Worm (Caenorhabditis elegans) whole organism, L3 larva: ENCODE data around the gene ubh-1.
A peak's percentile ranks its signal among the peaks of the same experiment; 100 is the strongest.

Experiments used
- ZK546.5 ChIP-seq: sonication (generic microtip); optimal IDR thresholded peaks from 2 replicates; lab custom pipeline; 2017; ENCODE audit warnings: missing biosample characterization, missing genetic modification characterization
- ama-1 ChIP-seq: fragments of 150-350 bp; optimal IDR thresholded peaks from 2 replicates; lab custom pipeline; 2018
- ceh-16 ChIP-seq: sonication (generic microtip); optimal IDR thresholded peaks from 2 replicates; lab custom pipeline; 2017; ENCODE audit warnings: missing biosample characterization, missing genetic modification characterization
- ceh-28 ChIP-seq: fragments of 150-350 bp; optimal IDR thresholded peaks from 2 replicates; lab custom pipeline; 2014; ENCODE audit warnings: missing biosample characterization, missing genetic modification reagents, missing genetic modification characterization
- ceh-82 ChIP-seq: fragments of 150-350 bp; optimal IDR thresholded peaks from 2 replicates; lab custom pipeline; 2014; ENCODE audit warnings: missing biosample characterization, missing genetic modification characterization
- ceh-9 ChIP-seq: sonication (generic microtip); optimal IDR thresholded peaks from 2 replicates; lab custom pipeline; 2018; ENCODE audit warnings: missing biosample characterization, missing genetic modification characterization
- egl-5 ChIP-seq: fragments of 150-350 bp; optimal IDR thresholded peaks from 2 replicates; lab custom pipeline; 2017; ENCODE audit warnings: missing biosample characterization, missing genetic modification reagents, missing genetic modification characterization, inconsistent platforms
- elt-2 ChIP-seq: sonication (generic microtip); optimal IDR thresholded peaks from 2 replicates; lab custom pipeline; 2016; ENCODE audit warnings: missing genetic modification reagents, mild to moderate bottlenecking, missing genetic modification characterization, missing compliant biosample characterization
- elt-3 ChIP-seq, 3 experiments: fragments of 150-350 bp in 1 of 3; sonication (generic microtip) in 2 of 3; optimal IDR thresholded peaks; 2 replicates in 2 of 3; 4 replicates in 1 of 3; lab custom pipeline; 2014 to 2017; ENCODE audit warnings: missing biosample characterization in 3 of 3, missing genetic modification characterization in 3 of 3
- eor-1 ChIP-seq, 2 experiments: fragments of 150-350 bp; optimal IDR thresholded peaks; 2 replicates each; lab custom pipeline; 2014 to 2018; ENCODE audit warnings: missing biosample characterization in 2 of 2, missing genetic modification characterization in 2 of 2
- fkh-2 ChIP-seq: fragments of 150-350 bp; optimal IDR thresholded peaks from 2 replicates; lab custom pipeline; 2014; ENCODE audit warnings: missing biosample characterization, missing genetic modification reagents, missing genetic modification characterization
- fos-1 ChIP-seq: fragments of 150-350 bp; optimal IDR thresholded peaks from 2 replicates; lab custom pipeline; 2014; ENCODE audit warnings: missing biosample characterization, missing genetic modification characterization
- hmg-11 ChIP-seq: sonication (generic microtip); optimal IDR thresholded peaks from 2 replicates; lab custom pipeline; 2016; ENCODE audit warnings: missing genetic modification characterization, missing compliant biosample characterization
- lin-15B ChIP-seq: fragments of 150-350 bp; optimal IDR thresholded peaks from 2 replicates; lab custom pipeline; 2014; ENCODE audit warnings: missing biosample characterization, missing genetic modification characterization
- lin-39 ChIP-seq: fragments of 150-350 bp; optimal IDR thresholded peaks from 2 replicates; lab custom pipeline; 2018; ENCODE audit warnings: missing biosample characterization, missing genetic modification reagents, missing genetic modification characterization
- lsy-12 ChIP-seq: sonication (generic microtip); optimal IDR thresholded peaks from 2 replicates; lab custom pipeline; 2016; ENCODE audit warnings: mild to moderate bottlenecking, missing genetic modification characterization, missing compliant biosample characterization
- mml-1 ChIP-seq: fragments of 150-350 bp; sonication (generic microtip); optimal IDR thresholded peaks from 3 replicates; lab custom pipeline; 2014; ENCODE audit warnings: missing biosample characterization, missing genetic modification characterization
- nfya-1 ChIP-seq: sonication (generic microtip); optimal IDR thresholded peaks from 2 replicates; lab custom pipeline; 2017; ENCODE audit warnings: missing genetic modification characterization, mild to moderate bottlenecking, missing compliant biosample characterization, antibody characterized with exemption, moderate library complexity; ENCODE audit not compliant: insufficient read depth
- nhr-11 ChIP-seq: fragments of 150-350 bp; optimal IDR thresholded peaks from 2 replicates; lab custom pipeline; 2014; ENCODE audit warnings: missing biosample characterization, missing genetic modification characterization
- nhr-12 ChIP-seq: fragments of 150-350 bp; optimal IDR thresholded peaks from 2 replicates; lab custom pipeline; 2014; ENCODE audit warnings: missing biosample characterization, missing genetic modification characterization
- nhr-23 ChIP-seq: fragments of 150-350 bp; optimal IDR thresholded peaks from 2 replicates; lab custom pipeline; 2014; ENCODE audit warnings: missing biosample characterization, missing genetic modification reagents, missing genetic modification characterization
- nhr-237 ChIP-seq: fragments of 150-350 bp; optimal IDR thresholded peaks from 2 replicates; lab custom pipeline; 2014; ENCODE audit warnings: missing biosample characterization, missing genetic modification characterization
- nhr-25 ChIP-seq: sonication (generic microtip); optimal IDR thresholded peaks from 2 replicates; lab custom pipeline; 2017; ENCODE audit warnings: missing biosample characterization, missing genetic modification characterization
- nhr-43 ChIP-seq: sonication (generic microtip); optimal IDR thresholded peaks from 2 replicates; lab custom pipeline; 2016; ENCODE audit warnings: mild to moderate bottlenecking, missing genetic modification characterization, missing compliant biosample characterization; ENCODE audit not compliant: poor library complexity, severe bottlenecking
- nhr-77 ChIP-seq: fragments of 150-350 bp; optimal IDR thresholded peaks from 2 replicates; lab custom pipeline; 2014; ENCODE audit warnings: missing biosample characterization, missing genetic modification characterization
- pha-4 ChIP-seq: fragments of 150-350 bp; optimal IDR thresholded peaks from 2 replicates; lab custom pipeline; 2014; ENCODE audit warnings: missing biosample characterization, missing genetic modification reagents, missing genetic modification characterization
- sea-2 ChIP-seq: fragments of 150-350 bp; sonication (generic microtip); optimal IDR thresholded peaks from 4 replicates; lab custom pipeline; 2014; ENCODE audit warnings: missing biosample characterization, missing genetic modification reagents, missing genetic modification characterization
- skn-1 ChIP-seq: fragments of 150-350 bp; optimal IDR thresholded peaks from 2 replicates; lab custom pipeline; 2014; ENCODE audit warnings: missing biosample characterization, missing genetic modification characterization
- tbx-2 ChIP-seq: sonication (generic microtip); optimal IDR thresholded peaks from 2 replicates; lab custom pipeline; 2016; ENCODE audit warnings: mild to moderate bottlenecking, missing genetic modification characterization, missing compliant biosample characterization
- unc-39 ChIP-seq: sonication (generic microtip); optimal IDR thresholded peaks from 4 replicates; lab custom pipeline; 2017; ENCODE audit warnings: missing biosample characterization, missing genetic modification characterization
- zag-1 ChIP-seq: fragments of 150-350 bp; optimal IDR thresholded peaks from 2 replicates; lab custom pipeline; 2014; ENCODE audit warnings: missing biosample characterization, missing genetic modification characterization
- ztf-11 ChIP-seq: fragments of 150-350 bp; optimal IDR thresholded peaks from 2 replicates; lab custom pipeline; 2014; ENCODE audit warnings: missing biosample characterization, missing genetic modification characterization
- ztf-4 ChIP-seq: fragments of 150-350 bp; optimal IDR thresholded peaks from 2 replicates; lab custom pipeline; 2014; ENCODE audit warnings: missing biosample characterization, missing genetic modification characterization

Gene ubh-1

ce11 chrV:6546450-6547171 lies 35.4 kb upstream of the ubh-1 start, which contains the start of gene dre-1:
Gene dre-1 (minus strand): TSS chrV:6546500.
- no peak for TF ChIP-seq fos-1 (tag; lab: Kevin White, UChicago)
- TF ChIP-seq pha-4 (tag; lab: Kevin White, UChicago): peak; percentile 3
- no peak for TF ChIP-seq ama-1
- no peak for TF ChIP-seq ceh-16 (tag; lab: Kevin White, UChicago)
- no peak for TF ChIP-seq skn-1
- TF ChIP-seq sea-2 (GFP tag; lab: Kevin White, UChicago): no peak
- no peak for TF ChIP-seq eor-1 (tag; optimal IDR thresholded peaks at IDR 0.05; lab: Kevin White, UChicago)
- no peak for TF ChIP-seq nhr-237 (tag; lab: Kevin White, UChicago)
- no peak for TF ChIP-seq nhr-12
- no peak for TF ChIP-seq nhr-11 (tag; lab: Kevin White, UChicago)
- TF ChIP-seq tbx-2 (tag; lab: Kevin White, UChicago): no peak
- no peak for TF ChIP-seq fkh-2
- TF ChIP-seq ztf-11 (tag; lab: Kevin White, UChicago): no peak
- no peak for TF ChIP-seq ceh-9
- no peak for TF ChIP-seq unc-39 (tag; lab: Kevin White, UChicago)
- TF ChIP-seq elt-2 (tag; lab: Kevin White, UChicago): peak; percentile 67
- TF ChIP-seq ZK546.5: no peak
- no peak for TF ChIP-seq mml-1

- TF ChIP-seq zag-1: no peak
- TF ChIP-seq ZK546.5: no peak
- no peak for TF ChIP-seq ztf-4 (tag; lab: Kevin White, UChicago)
- TF ChIP-seq nhr-23 (tag; lab: Kevin White, UChicago): peak; percentile 6
- no peak for TF ChIP-seq skn-1
- TF ChIP-seq lsy-12: peak; percentile 9
- TF ChIP-seq elt-2 (tag; lab: Kevin White, UChicago): no peak
- TF ChIP-seq nhr-25 (tag; lab: Kevin White, UChicago): peak; percentile 41
- no peak for TF ChIP-seq tbx-2 (tag; lab: Kevin White, UChicago)
- no peak for TF ChIP-seq nfya-1 (tag; lab: Kevin White, UChicago)
- TF ChIP-seq sea-2 (GFP tag; lab: Kevin White, UChicago): no peak
- no peak for TF ChIP-seq egl-5 (tag; lab: Kevin White, UChicago)
- no peak for TF ChIP-seq nhr-11 (tag; lab: Kevin White, UChicago)
Observed at ce11 chrV:6544999-6545398, 33.8 kb upstream of the ubh-1 start.

ce11 chrV:6541875-6542274 lies 30.7 kb upstream of the ubh-1 start:
- TF ChIP-seq nhr-23 (tag; lab: Kevin White, UChicago) (peak; percentile 84), ama-1 (peak; percentile 14), pha-4 (tag; lab: Kevin White, UChicago) (no peak), nhr-12 (no peak), nhr-43 (tag; lab: Kevin White, UChicago) (peak; percentile 51), nhr-77 (no peak), nhr-25 (tag; lab: Kevin White, UChicago) (peak; percentile 65), ztf-11 (tag; lab: Kevin White, UChicago) (no peak), ceh-82 (tag; lab: Kevin White, UChicago) (no peak)

ce11 chrV:6538323-6538722 lies 27.1 kb upstream of the ubh-1 start:
- TF ChIP-seq pha-4 (tag; lab: Kevin White, UChicago) (peak; percentile 42), lin-15B (tag; lab: Kevin White, UChicago) (no peak), nfya-1 (tag; lab: Kevin White, UChicago) (peak; percentile 40), nhr-23 (tag; lab: Kevin White, UChicago) (peak; percentile 3), ceh-16 (tag; lab: Kevin White, UChicago) (no peak), ama-1 (peak; percentile 38), hmg-11 (peak; percentile 68), ceh-82 (tag; lab: Kevin White, UChicago) (no peak), lin-39 (tag; lab: Kevin White, UChicago) (peak; percentile 53)

DNA sequence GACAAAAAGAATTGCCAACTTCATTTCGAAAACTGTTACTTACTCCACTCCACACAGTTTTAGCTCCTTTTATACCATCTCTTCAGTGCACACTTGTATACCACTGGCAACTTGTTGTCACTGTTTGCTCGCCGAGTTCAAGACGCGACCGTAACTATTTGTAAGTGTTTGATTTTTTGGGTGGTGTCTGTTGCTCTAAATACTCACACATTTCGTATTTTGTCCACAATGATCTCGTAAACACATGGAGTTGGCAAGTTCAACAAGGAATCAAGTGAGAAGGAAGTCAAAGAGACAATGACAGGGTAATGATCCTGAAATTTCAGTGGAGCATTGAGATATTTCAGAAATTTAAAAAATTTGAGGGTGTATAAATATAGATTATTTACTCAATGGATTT lies 21.8 kb upstream of the ubh-1 start, which contains the start of gene hpo-26:
TSS of gene hpo-26 (minus strand) at position 31 of the 400 bp plus-strand sequence.
- TF ChIP-seq elt-3 (tag; optimal IDR thresholded peaks at IDR 0.05; lab: Kevin White, UChicago): no peak
- peak; percentile 3 for TF ChIP-seq ceh-28
- TF ChIP-seq pha-4 (tag; lab: Kevin White, UChicago): peak; percentile 90
- TF ChIP-seq, all 47 proteins: peak for 2
